Fruit fly (Drosophila melanogaster) S2 (cell line): ENCODE measurements around the gene CG10116.

Experiments used
- CG8478 ChIP-seq: fragments of >200 bp; optimal IDR thresholded peaks from 2 replicates; lab custom pipeline; 2018
- CTCF ChIP-seq, 2 experiments: fragments of >200 bp; optimal IDR thresholded peaks; 2 replicates each; lab custom pipeline; 2018

The CG10116 gene

dm6 chr3L:13409809-13410521, 47.1 kb downstream of the CG10116 start:
- TF ChIP-seq CG8478 (lab: Kevin White, UChicago) (no peak), CTCF (optimal IDR thresholded peaks at IDR 0.05; lab: Kevin White, UChicago) (no peak)

dm6 chr3L:13406873-13407272, 50.2 kb downstream of the CG10116 start:
- no peak for TF ChIP-seq CTCF (optimal IDR thresholded peaks at IDR 0.05; lab: Kevin White, UChicago)
- no peak for TF ChIP-seq CG8478 (lab: Kevin White, UChicago)
